In the genomic region with DNA sequence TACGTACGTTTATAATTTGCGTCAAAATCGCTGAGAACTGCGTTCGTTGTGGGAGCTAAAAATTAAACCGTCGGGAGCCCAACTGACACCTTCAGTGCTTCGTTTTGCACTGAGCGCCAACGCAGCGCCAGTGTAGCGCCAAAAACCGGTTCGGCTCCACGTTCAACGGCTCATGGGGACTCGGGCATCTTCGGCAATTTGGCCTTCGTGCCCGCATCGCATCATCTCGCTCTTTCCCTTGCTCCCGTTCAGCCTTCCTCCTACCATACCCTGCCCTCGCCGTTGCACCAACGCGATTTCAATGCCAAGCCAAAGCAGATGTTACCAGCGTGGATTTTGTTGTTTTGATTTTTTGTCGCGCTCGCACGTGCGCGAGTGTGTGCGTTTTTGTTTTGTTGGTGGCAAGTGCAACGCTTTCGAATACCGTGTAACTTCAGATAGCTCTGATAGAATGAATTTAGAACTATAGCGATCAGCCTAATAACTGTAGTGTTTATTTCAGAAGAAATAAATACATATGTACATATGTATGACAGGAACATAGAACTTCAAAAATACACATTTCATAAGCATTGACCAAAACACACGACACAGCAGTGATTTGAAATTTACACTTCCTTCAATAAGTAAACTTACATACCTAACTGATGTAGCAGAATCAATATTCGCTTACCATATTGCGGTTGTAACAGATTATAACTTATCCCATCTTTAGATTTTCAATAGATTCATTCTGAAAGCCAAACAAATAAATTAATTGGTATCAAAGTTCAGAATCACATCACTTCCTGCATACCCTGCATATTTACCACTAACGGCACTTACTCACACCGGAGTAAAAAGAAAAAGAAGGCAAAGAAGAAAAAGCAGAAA, we compare ENCODE assay signal across 1 fruit fly cellular context.
TF ChIP-seq lines count a peak whose summit lies in the region.

Gene Mnr, minus strand, starts transcription at position 133 of the 873 bp plus-strand sequence.

TF ChIP-seq in whole organism, embryonic, 481 proteins besides CTCF, POLR2A, EP300 and RAD21 (continued from another document and continues in another):
- TF ChIP-seq shn (GFP tag; optimal IDR thresholded peaks at IDR 0.05; lab: Kevin White, UChicago) (no peak), nerfin-1 (tag; optimal IDR thresholded peaks at IDR 0.05; lab: Kevin White, UChicago) (no peak), fu2 (GFP tag; optimal IDR thresholded peaks at IDR 0.05; lab: Kevin White, UChicago) (no peak), peb (GFP tag; IDR thresholded peaks at IDR 0.05; lab: Robert Waterston, UW) (no peak), CG7963 (GFP tag; IDR thresholded peaks at IDR 0.05; lab: Robert Waterston, UW; ENCODE audit: partially characterized antibody) (no peak), HLH54F (GFP tag; optimal IDR thresholded peaks at IDR 0.05; lab: Kevin White, UChicago) (no peak), CG30431 (GFP tag; optimal IDR thresholded peaks at IDR 0.05; lab: Kevin White, UChicago) (no peak), Doc2 (GFP tag; IDR thresholded peaks at IDR 0.05; lab: Robert Waterston, UW) (no peak), Oaz (GFP tag; IDR thresholded peaks at IDR 0.05; lab: Robert Waterston, UW) (no peak), az2 (GFP tag; optimal IDR thresholded peaks at IDR 0.05; lab: Kevin White, UChicago) (peak; percentile 2), CG1233 (GFP tag; optimal IDR thresholded peaks at IDR 0.05; lab: Kevin White, UChicago) (no peak), CG12744 (GFP tag; optimal IDR thresholded peaks at IDR 0.05; lab: Kevin White, UChicago) (no peak), gt (GFP tag; IDR thresholded peaks at IDR 0.05; lab: Robert Waterston, UW) (no peak), HLHmδ (GFP tag; optimal IDR thresholded peaks at IDR 0.05; lab: Kevin White, UChicago) (no peak), ind (GFP tag; optimal IDR thresholded peaks at IDR 0.05; lab: Kevin White, UChicago) (no peak), CoRest (tag; optimal IDR thresholded peaks at IDR 0.05; lab: Kevin White, UChicago) (no peak), oc (tag; optimal IDR thresholded peaks at IDR 0.05; lab: Kevin White, UChicago) (peak; percentile 6), Fer3 (tag; optimal IDR thresholded peaks at IDR 0.05; lab: Kevin White, UChicago) (no peak), Hr39 (optimal IDR thresholded peaks at IDR 0.05; lab: Kevin White, UChicago) (peak; percentile 85), CG6254 (GFP tag; optimal IDR thresholded peaks at IDR 0.05; lab: Kevin White, UChicago) (no peak), wdn (GFP tag; IDR thresholded peaks at IDR 0.05; lab: Robert Waterston, UW) (no peak), CG7372 (GFP tag; IDR thresholded peaks at IDR 0.05; lab: Robert Waterston, UW) (no peak), rib (GFP tag; IDR thresholded peaks at IDR 0.05; lab: Robert Waterston, UW) (peak; percentile 73), CG6654 (GFP tag; optimal IDR thresholded peaks at IDR 0.05; lab: Kevin White, UChicago) (no peak), CG18619 (GFP tag; optimal IDR thresholded peaks at IDR 0.05; lab: Kevin White, UChicago) (no peak), esg (GFP tag; conservative IDR thresholded peaks at IDR 0.05; lab: Robert Waterston, UW) (no peak), ash1 (GFP tag; optimal IDR thresholded peaks at IDR 0.05; lab: Kevin White, UChicago) (no peak), disco-r (GFP tag; optimal IDR thresholded peaks at IDR 0.05; lab: Kevin White, UChicago) (no peak), HmgD (GFP tag; optimal IDR thresholded peaks at IDR 0.05; lab: Kevin White, UChicago) (no peak), Deaf1 (tag; optimal IDR thresholded peaks at IDR 0.05; lab: Kevin White, UChicago) (peak; percentile 100), CG15601 (tag; optimal IDR thresholded peaks at IDR 0.05; lab: Kevin White, UChicago) (no peak), dimm (GFP tag; IDR thresholded peaks at IDR 0.05; lab: Robert Waterston, UW) (no peak), Hmx (GFP tag; optimal IDR thresholded peaks at IDR 0.05; lab: Kevin White, UChicago) (no peak), Aef1 (GFP tag; IDR thresholded peaks at IDR 0.05; lab: Robert Waterston, UW) (no peak; the same call in 2 of the 3 replicates), Usf (GFP tag; optimal IDR thresholded peaks at IDR 0.05; lab: Kevin White, UChicago) (no peak), CG6175 (GFP tag; IDR thresholded peaks at IDR 0.05; lab: Robert Waterston, UW) (peak; percentile 95), repo (GFP tag; optimal IDR thresholded peaks at IDR 0.05; lab: Kevin White, UChicago) (no peak), CG13296 (GFP tag; optimal IDR thresholded peaks at IDR 0.05; lab: Kevin White, UChicago) (no peak), cad (GFP tag; optimal IDR thresholded peaks at IDR 0.05; lab: Kevin White, UChicago) (no peak), Drgx (GFP tag; IDR thresholded peaks at IDR 0.05; lab: Robert Waterston, UW) (peak; percentile 39; the same call in 1 of the 2 replicates), CG12659 (GFP tag; optimal IDR thresholded peaks at IDR 0.05; lab: Kevin White, UChicago) (no peak), CG7928 (GFP tag; optimal IDR thresholded peaks at IDR 0.05; lab: Kevin White, UChicago) (no peak), CG31224 (GFP tag; IDR thresholded peaks at IDR 0.05; lab: Robert Waterston, UW) (no peak), Ets97D (GFP tag; optimal IDR thresholded peaks at IDR 0.05; lab: Kevin White, UChicago) (no peak), CG2202 (tag; optimal IDR thresholded peaks at IDR 0.05; lab: Kevin White, UChicago) (no peak), dm (GFP tag; optimal IDR thresholded peaks at IDR 0.05; lab: Kevin White, UChicago) (peak; percentile 24), p53 (GFP tag; optimal IDR thresholded peaks at IDR 0.05; lab: Kevin White, UChicago) (no peak), Ravus (GFP tag; IDR thresholded peaks at IDR 0.05; lab: Robert Waterston, UW) (no peak), sima (GFP tag; optimal IDR thresholded peaks at IDR 0.05; lab: Kevin White, UChicago) (no peak), CG10979 (tag; optimal IDR thresholded peaks at IDR 0.05; lab: Kevin White, UChicago) (no peak), gsb-n (tag; optimal IDR thresholded peaks at IDR 0.05; lab: Kevin White, UChicago) (no peak), br (optimal IDR thresholded peaks at IDR 0.05; lab: Kevin White, UChicago) (no peak), CG15011 (GFP tag; optimal IDR thresholded peaks at IDR 0.05; lab: Kevin White, UChicago) (no peak), vnd (GFP tag; IDR thresholded peaks at IDR 0.05; lab: Robert Waterston, UW; ENCODE audit: partially characterized antibody) (no peak), CG6689 (GFP tag; IDR thresholded peaks at IDR 0.05; lab: Robert Waterston, UW) (no peak), usp (GFP tag; optimal IDR thresholded peaks at IDR 0.05; lab: Kevin White, UChicago) (no peak), z (GFP tag; IDR thresholded peaks at IDR 0.05; lab: Robert Waterston, UW) (no peak), dmrt11E (tag; optimal IDR thresholded peaks at IDR 0.05; lab: Kevin White, UChicago) (no peak), CG17328 (GFP tag; IDR thresholded peaks at IDR 0.05; lab: Robert Waterston, UW) (no peak), Xbp1 (GFP tag; optimal IDR thresholded peaks at IDR 0.05; lab: Kevin White, UChicago) (no peak), H15 (GFP tag; IDR thresholded peaks at IDR 0.05; lab: Robert Waterston, UW) (no peak), Meics (GFP tag; optimal IDR thresholded peaks at IDR 0.05; lab: Kevin White, UChicago) (no peak), gem (tag; optimal IDR thresholded peaks at IDR 0.05; lab: Kevin White, UChicago) (no peak), dmrt99B (tag; optimal IDR thresholded peaks at IDR 0.05; lab: Kevin White, UChicago) (no peak), E2f2 (GFP tag; IDR thresholded peaks at IDR 0.05; lab: Robert Waterston, UW) (peak; percentile 15; the same call in 1 of the 2 replicates), ac (GFP tag; optimal IDR thresholded peaks at IDR 0.05; lab: Kevin White, UChicago) (no peak), bsh (GFP tag; optimal IDR thresholded peaks at IDR 0.05; lab: Kevin White, UChicago) (no peak), CG9876 (GFP tag; optimal IDR thresholded peaks at IDR 0.05; lab: Kevin White, UChicago) (no peak), lilli (GFP tag; optimal IDR thresholded peaks at IDR 0.05; lab: Kevin White, UChicago) (no peak), trh (GFP tag; optimal IDR thresholded peaks at IDR 0.05; lab: Kevin White, UChicago) (no peak), CG9797 (GFP tag; optimal IDR thresholded peaks at IDR 0.05; lab: Kevin White, UChicago) (no peak), prd (optimal IDR thresholded peaks at IDR 0.05; lab: Kevin White, UChicago) (no peak), prd (GFP tag; IDR thresholded peaks at IDR 0.05; lab: Robert Waterston, UW) (no peak), hkb (optimal IDR thresholded peaks at IDR 0.05; lab: Kevin White, UChicago) (no peak), hkb (GFP tag; IDR thresholded peaks at IDR 0.05; lab: Robert Waterston, UW) (0 out of 2 replicates have a peak, but pooled peaks have one; percentile 33), CG2889 (GFP tag; IDR thresholded peaks at IDR 0.05; lab: Robert Waterston, UW) (no peak), lbe (GFP tag; optimal IDR thresholded peaks at IDR 0.05; lab: Kevin White, UChicago) (no peak), CG2712 (tag; optimal IDR thresholded peaks at IDR 0.05; lab: Kevin White, UChicago) (no peak), CG4617 (GFP tag; optimal IDR thresholded peaks at IDR 0.05; lab: Kevin White, UChicago; ENCODE audit: borderline replicate concordance) (no peak), CG11696 (GFP tag; IDR thresholded peaks at IDR 0.05; lab: Robert Waterston, UW) (no peak), CG18262 (tag; optimal IDR thresholded peaks at IDR 0.05; lab: Kevin White, UChicago) (peak; percentile 14), Six4 (GFP tag; optimal IDR thresholded peaks at IDR 0.05; lab: Kevin White, UChicago) (no peak), Rx (GFP tag; IDR thresholded peaks at IDR 0.05; lab: Robert Waterston, UW) (no peak), Sin3A (optimal IDR thresholded peaks at IDR 0.05; lab: Kevin White, UChicago) (no peak), CG7745 (tag; optimal IDR thresholded peaks at IDR 0.05; lab: Kevin White, UChicago) (no peak), CG12299 (tag; optimal IDR thresholded peaks at IDR 0.05; lab: Kevin White, UChicago) (no peak), yki (optimal IDR thresholded peaks at IDR 0.05; lab: Kevin White, UChicago) (no peak), CG13287 (GFP tag; IDR thresholded peaks at IDR 0.05; lab: Robert Waterston, UW; ENCODE audit: partially characterized antibody) (peak; percentile 45), Myb (GFP tag; optimal IDR thresholded peaks at IDR 0.05; lab: Kevin White, UChicago) (no peak), Hr78 (GFP tag; optimal IDR thresholded peaks at IDR 0.05; lab: Kevin White, UChicago) (no peak), Poxn (GFP tag; IDR thresholded peaks at IDR 0.05; lab: Robert Waterston, UW) (no peak), MESR4 (GFP tag; optimal IDR thresholded peaks at IDR 0.05; lab: Kevin White, UChicago) (peak; percentile 6), zen2 (GFP tag; IDR thresholded peaks at IDR 0.05; lab: Robert Waterston, UW; ENCODE audit: partially characterized antibody) (no peak), CG8944 (GFP tag; optimal IDR thresholded peaks at IDR 0.05; lab: Kevin White, UChicago) (no peak), pb (GFP tag; optimal IDR thresholded peaks at IDR 0.05; lab: Kevin White, UChicago) (no peak), onecut (GFP tag; IDR thresholded peaks at IDR 0.05; lab: Robert Waterston, UW) (no peak), Dbx (GFP tag; IDR thresholded peaks at IDR 0.05; lab: Robert Waterston, UW) (0 out of 3 replicates have a peak, but pooled peaks have one; percentile 23), lov (optimal IDR thresholded peaks at IDR 0.05; lab: Kevin White, UChicago) (no peak), lov (GFP tag; IDR thresholded peaks at IDR 0.05; lab: Robert Waterston, UW) (no peak), ase (GFP tag; IDR thresholded peaks at IDR 0.05; lab: Robert Waterston, UW) (no peak), schlank (tag; optimal IDR thresholded peaks at IDR 0.05; lab: Kevin White, UChicago) (no peak), CG17359 (tag; optimal IDR thresholded peaks at IDR 0.05; lab: Kevin White, UChicago) (no peak), lab (GFP tag; optimal IDR thresholded peaks at IDR 0.05; lab: Kevin White, UChicago) (peak; percentile 25), CG16813 (GFP tag; IDR thresholded peaks at IDR 0.05; lab: Robert Waterston, UW; ENCODE audit: partially characterized antibody) (no peak), Bdp1 (GFP tag; optimal IDR thresholded peaks at IDR 0.05; lab: Kevin White, UChicago) (no peak), gsb (GFP tag; IDR thresholded peaks at IDR 0.05; lab: Robert Waterston, UW) (no peak), Scr (GFP tag; IDR thresholded peaks at IDR 0.05; lab: Robert Waterston, UW; ENCODE audit: partially characterized antibody) (peak; percentile 32; the same call in 1 of the 2 replicates), crc (GFP tag; optimal IDR thresholded peaks at IDR 0.05; lab: Kevin White, UChicago) (no peak), hth (optimal IDR thresholded peaks at IDR 0.05; lab: Kevin White, UChicago) (no peak), gfzf (GFP tag; optimal IDR thresholded peaks at IDR 0.05; lab: Kevin White, UChicago) (no peak), CG7839 (tag; optimal IDR thresholded peaks at IDR 0.05; lab: Kevin White, UChicago) (no peak), TFAM (GFP tag; optimal IDR thresholded peaks at IDR 0.05; lab: Kevin White, UChicago) (no peak), CG16815 (GFP tag; optimal IDR thresholded peaks at IDR 0.05; lab: Kevin White, UChicago) (no peak), CG18011 (GFP tag; optimal IDR thresholded peaks at IDR 0.05; lab: Kevin White, UChicago) (no peak), CG9437 (GFP tag; optimal IDR thresholded peaks at IDR 0.05; lab: Kevin White, UChicago) (peak; percentile 22), CG12104 (GFP tag; optimal IDR thresholded peaks at IDR 0.05; lab: Kevin White, UChicago) (no peak), HLH3B (GFP tag; IDR thresholded peaks at IDR 0.05; lab: Robert Waterston, UW) (0 out of 2 replicates have a peak, but pooled peaks have one; percentile 13), Sry-β (GFP tag; optimal IDR thresholded peaks at IDR 0.05; lab: Kevin White, UChicago) (no peak), CG7357 (GFP tag; IDR thresholded peaks at IDR 0.05; lab: Robert Waterston, UW) (no peak), al (GFP tag; IDR thresholded peaks at IDR 0.05; lab: Robert Waterston, UW) (no peak), Dll (GFP tag; IDR thresholded peaks at IDR 0.05; lab: Robert Waterston, UW; ENCODE audit: partially characterized antibody) (no peak), pfk (GFP tag; optimal IDR thresholded peaks at IDR 0.05; lab: Kevin White, UChicago) (no peak), tgo (GFP tag; IDR thresholded peaks at IDR 0.05; lab: Robert Waterston, UW) (no peak), CG2116 (GFP tag; optimal IDR thresholded peaks at IDR 0.05; lab: Kevin White, UChicago) (no peak), aop (GFP tag; IDR thresholded peaks at IDR 0.05; lab: Robert Waterston, UW) (no peak), PHDP (tag; optimal IDR thresholded peaks at IDR 0.05; lab: Kevin White, UChicago) (no peak), CG17568 (GFP tag; optimal IDR thresholded peaks at IDR 0.05; lab: Kevin White, UChicago) (no peak)
